Fruit fly (Drosophila melanogaster) S2 (cell line): ENCODE measurements around the gene spn-E.

Experiments
- CG8478 ChIP-seq: fragments of >200 bp; optimal IDR thresholded peaks from 2 replicates; lab custom pipeline; 2018
- CTCF ChIP-seq, 2 experiments: fragments of >200 bp; optimal IDR thresholded peaks; 2 replicates each; lab custom pipeline; 2018

spn-E gene

dm6 chr3R:15836864-15837824, at the start of gene spn-E, which contains the start of gene ND-23:
Gene spn-E (plus strand): TSS chr3R:15837419.
Gene ND-23 (minus strand): TSS chr3R:15837117.
- TF ChIP-seq CTCF (optimal IDR thresholded peaks at IDR 0.05; lab: Kevin White, UChicago) (no peak), CG8478 (lab: Kevin White, UChicago) (no peak)

- TF ChIP-seq CTCF (optimal IDR thresholded peaks at IDR 0.05; lab: Kevin White, UChicago) (no peak), CG8478 (lab: Kevin White, UChicago) (no peak)
Observed at dm6 chr3R:15788221-15788620, 49.0 kb upstream of the spn-E start, which contains the start of gene Uros2. Gene Uros2 (plus strand): TSS chr3R:15788521.

- TF ChIP-seq CG8478 (lab: Kevin White, UChicago) (no peak), CTCF (optimal IDR thresholded peaks at IDR 0.05; lab: Kevin White, UChicago) (peak in 1 of 2 experiments; percentile 44)
Observed at dm6 chr3R:15792427-15792826, 44.8 kb upstream of the spn-E start, which contains the start of gene Acyp2. Gene Acyp2 (plus strand): TSS chr3R:15792688.

dm6 chr3R:15793372-15793802, 43.8 kb upstream of the spn-E start, which contains the start of gene nsl1:
Gene nsl1 (plus strand): TSS chr3R:15793782.
- TF ChIP-seq CTCF (optimal IDR thresholded peaks at IDR 0.05; lab: Kevin White, UChicago) (peak; percentile 20 to 32), CG8478 (lab: Kevin White, UChicago) (no peak)

dm6 chr3R:15794258-15794727, 42.9 kb upstream of the spn-E start:
- TF ChIP-seq CTCF (optimal IDR thresholded peaks at IDR 0.05; lab: Kevin White, UChicago) (no peak), CG8478 (lab: Kevin White, UChicago) (no peak)

DNA sequence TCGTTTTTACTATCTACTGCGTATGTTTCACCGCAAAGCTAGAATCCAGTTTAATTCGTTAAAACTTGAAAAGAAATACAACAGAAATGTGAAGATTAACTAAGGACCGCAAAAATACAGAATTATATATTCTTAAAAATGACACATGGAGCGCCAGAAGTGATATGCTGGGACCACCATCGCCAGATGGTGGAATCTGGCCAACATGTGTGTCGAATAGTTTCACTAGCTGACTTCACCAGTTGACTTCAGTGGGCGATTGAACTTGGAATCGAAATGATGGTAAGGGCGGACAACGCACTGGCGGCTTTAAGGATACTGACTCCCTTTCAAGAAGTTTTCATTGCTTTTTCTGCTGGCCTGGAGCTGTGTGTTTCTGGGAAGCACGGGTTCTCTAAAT, 35.2 kb upstream of the spn-E start, which contains the start of gene CG9593:
Gene CG9593, plus strand, starts transcription at position 270 of the 400 bp plus-strand sequence.
- no peak for TF ChIP-seq CG8478 (lab: Kevin White, UChicago)
- no peak for TF ChIP-seq CTCF (optimal IDR thresholded peaks at IDR 0.05; lab: Kevin White, UChicago)

- peak in 1 of 2 experiments; percentile 58 for TF ChIP-seq CTCF (optimal IDR thresholded peaks at IDR 0.05; lab: Kevin White, UChicago)
- TF ChIP-seq CG8478 (lab: Kevin White, UChicago): no peak
Observed at dm6 chr3R:15803502-15804461, 33.4 kb upstream of the spn-E start, which contains the start of gene alpha-Man-IIb. Gene alpha-Man-IIb (plus strand): TSS chr3R:15804248.

DNA sequence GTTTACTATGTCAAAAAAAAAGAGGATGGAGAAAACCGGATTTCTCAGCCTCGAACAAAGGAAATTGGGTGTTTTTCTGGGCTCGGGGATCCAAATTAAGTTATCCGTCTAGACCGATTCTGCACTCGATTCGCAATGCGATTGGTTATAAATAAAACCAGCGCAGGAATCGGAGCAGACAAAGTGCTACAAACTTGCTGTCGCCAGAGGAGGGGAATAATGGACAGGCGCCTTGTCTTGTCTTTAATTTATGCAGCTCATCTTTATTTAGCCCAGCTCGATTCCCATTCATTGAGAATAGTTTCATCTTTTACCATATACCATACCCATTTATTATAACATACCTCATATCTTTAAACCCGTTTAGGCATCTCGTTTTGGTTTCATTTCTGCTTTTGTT, 32.5 kb upstream of the spn-E start:
- TF ChIP-seq CTCF (optimal IDR thresholded peaks at IDR 0.05; lab: Kevin White, UChicago): no peak
- no peak for TF ChIP-seq CG8478 (lab: Kevin White, UChicago)

DNA sequence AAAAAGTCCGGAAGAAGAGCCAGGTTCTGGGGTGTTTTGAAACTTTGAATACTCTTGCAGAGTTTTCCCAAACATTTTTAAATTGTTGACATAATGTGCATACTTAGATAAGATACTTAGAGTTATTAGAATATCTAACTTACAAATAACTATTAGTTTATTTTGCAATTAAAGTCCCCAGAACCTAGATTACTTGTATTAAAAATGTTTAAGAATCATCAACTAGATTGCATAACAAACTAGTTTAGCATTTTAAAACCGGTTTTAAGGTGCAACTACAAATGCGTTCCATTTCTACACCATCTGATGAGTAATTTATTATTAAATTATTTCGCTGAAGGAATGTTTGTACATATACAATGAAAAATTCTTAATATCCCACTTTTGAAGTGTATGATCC, 30.9 kb upstream of the spn-E start:
- TF ChIP-seq CTCF (optimal IDR thresholded peaks at IDR 0.05; lab: Kevin White, UChicago): no peak
- no peak for TF ChIP-seq CG8478 (lab: Kevin White, UChicago)

DNA sequence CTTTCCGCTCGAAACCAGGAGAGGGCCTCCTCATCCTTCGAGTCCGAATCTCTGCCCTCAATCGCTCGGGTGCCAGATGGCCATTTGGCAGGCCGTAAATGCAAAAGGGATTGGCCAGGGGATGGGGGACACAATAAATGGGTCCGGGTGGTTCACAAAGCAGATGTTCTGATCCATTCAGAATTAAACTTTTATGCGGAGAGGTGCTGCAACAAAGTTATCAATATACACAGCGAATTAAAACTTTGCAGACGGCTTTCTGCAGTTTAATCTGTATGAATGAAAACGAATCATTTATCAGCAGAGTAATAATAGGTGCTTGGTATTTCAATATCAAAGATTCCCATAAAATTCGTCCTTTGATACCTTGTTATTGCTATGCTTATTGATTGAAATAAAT, 29.9 kb upstream of the spn-E start:
- TF ChIP-seq CTCF (optimal IDR thresholded peaks at IDR 0.05; lab: Kevin White, UChicago) (no peak), CG8478 (lab: Kevin White, UChicago) (no peak)

- TF ChIP-seq CG8478 (lab: Kevin White, UChicago) (no peak), CTCF (optimal IDR thresholded peaks at IDR 0.05; lab: Kevin White, UChicago) (no peak)
Observed at dm6 chr3R:15807877-15808381, 29.3 kb upstream of the spn-E start.

- no peak for TF ChIP-seq CTCF (optimal IDR thresholded peaks at IDR 0.05; lab: Kevin White, UChicago)
- TF ChIP-seq CG8478 (lab: Kevin White, UChicago): no peak
Observed at dm6 chr3R:15810369-15810768, 26.9 kb upstream of the spn-E start.

dm6 chr3R:15814150-15814549, 23.1 kb upstream of the spn-E start:
- TF ChIP-seq CTCF (optimal IDR thresholded peaks at IDR 0.05; lab: Kevin White, UChicago) (no peak), CG8478 (lab: Kevin White, UChicago) (no peak)

dm6 chr3R:15816276-15816675, 20.9 kb upstream of the spn-E start:
- no peak for TF ChIP-seq CTCF (optimal IDR thresholded peaks at IDR 0.05; lab: Kevin White, UChicago)
- TF ChIP-seq CG8478 (lab: Kevin White, UChicago): no peak
